Fruit fly (Drosophila melanogaster): ENCODE results near the gene CG10096.

DNA sequence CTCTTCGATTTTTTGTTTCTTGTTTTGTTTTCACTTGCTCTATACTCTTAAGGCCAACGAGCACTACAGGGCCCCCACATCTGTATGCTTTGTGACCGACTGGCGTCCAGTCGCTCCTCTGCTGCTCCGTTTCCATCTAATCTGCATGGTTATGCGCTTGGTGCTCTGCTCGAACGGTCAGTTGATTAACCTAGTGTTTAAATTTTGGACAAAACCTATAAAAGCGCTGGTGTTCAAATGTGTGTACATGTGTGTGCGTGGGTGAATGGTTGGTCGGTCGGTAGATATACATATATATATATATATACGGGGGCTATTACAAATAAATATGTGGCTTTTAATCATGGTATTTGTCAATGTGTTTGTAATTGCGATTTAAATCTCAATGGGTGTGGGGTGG lies 28.2 kb upstream of the CG10096 start:
- TF ChIP-seq Mrtf (GFP tag; IDR thresholded peaks at IDR 0.05), result no peak
- no peak for TF ChIP-seq ems (GFP tag; optimal IDR thresholded peaks at IDR 0.05)
- no peak for TF ChIP-seq pan (optimal IDR thresholded peaks at IDR 0.05)
- TF ChIP-seq pan (GFP tag; optimal IDR thresholded peaks at IDR 0.05 in 1 of 2, IDR thresholded peaks at IDR 0.05 in 1 of 2), result no peak
- no peak for TF ChIP-seq CG3281 (GFP tag; optimal IDR thresholded peaks at IDR 0.05)
- no peak for TF ChIP-seq crp (GFP tag; optimal IDR thresholded peaks at IDR 0.05)
- TF ChIP-seq CG17328 (GFP tag; IDR thresholded peaks at IDR 0.05), result no peak
- TF ChIP-seq fd102C (GFP tag; optimal IDR thresholded peaks at IDR 0.05), result no peak
- no peak for TF ChIP-seq CG13424 (tag; optimal IDR thresholded peaks at IDR 0.05)
- no peak for TF ChIP-seq CG10654 (GFP tag; optimal IDR thresholded peaks at IDR 0.05)
- no peak for TF ChIP-seq gsb (GFP tag; IDR thresholded peaks at IDR 0.05)
- no peak for TF ChIP-seq Doc2 (GFP tag; IDR thresholded peaks at IDR 0.05)
- no peak for TF ChIP-seq ewg (GFP tag; optimal IDR thresholded peaks at IDR 0.05)
- TF ChIP-seq nerfin-2 (GFP tag; IDR thresholded peaks at IDR 0.05; ENCODE audit: partially characterized antibody), result no peak
- no peak for TF ChIP-seq D19A (tag; optimal IDR thresholded peaks at IDR 0.05)
